Worm (Caenorhabditis elegans): ENCODE data around the gene C25G6.1.
A peak's percentile ranks its signal among the peaks of the same experiment; 100 is the strongest.

The C25G6.1 gene

DNA sequence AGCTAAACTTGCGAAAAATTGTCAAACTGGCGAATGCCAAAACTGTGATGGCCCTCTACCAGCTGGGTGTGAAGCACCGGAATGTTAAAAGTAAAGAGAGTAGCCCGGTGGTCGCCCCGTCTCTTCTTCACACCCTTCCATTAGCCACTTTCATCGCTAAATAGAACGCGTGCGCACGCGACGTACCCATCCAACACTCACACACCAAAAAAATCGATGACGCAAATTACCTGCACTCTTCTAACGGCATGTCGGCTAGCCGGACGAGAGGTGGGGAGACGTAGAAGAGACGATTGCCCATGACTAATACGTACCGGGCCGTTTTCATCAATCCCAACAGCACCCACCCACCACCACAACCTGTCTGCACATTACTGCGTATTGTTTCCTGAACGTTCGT is 26.5 kb upstream of the C25G6.1 start:
- TF ChIP-seq ets-7 (tag; optimal IDR thresholded peaks at IDR 0.05) = no peak
- TF ChIP-seq hmg-4 (GFP tag; optimal IDR thresholded peaks at IDR 0.05) = peak; percentile 30

DNA sequence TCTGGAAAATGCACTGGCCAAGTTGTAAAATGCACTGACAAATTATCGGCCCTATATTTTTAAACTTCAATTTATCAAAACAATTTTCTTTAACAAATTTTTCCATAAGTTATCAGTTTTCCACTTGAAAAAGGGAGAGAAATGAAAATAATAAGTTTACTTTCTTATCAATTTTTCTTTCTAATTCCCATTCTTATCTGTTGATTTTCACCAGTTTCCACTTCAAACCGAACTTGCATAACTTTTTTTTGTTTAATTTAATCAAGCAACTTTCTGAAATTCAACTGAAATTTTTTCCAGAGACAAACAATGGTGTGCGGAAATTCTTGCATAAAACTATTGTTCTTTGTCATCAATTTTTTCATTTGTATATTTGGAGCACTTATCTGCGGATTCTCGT is 25.0 kb upstream of the C25G6.1 start, which contains the start of gene tsp-9:
Gene tsp-9, plus strand, starts transcription at position 301 of the 400 bp plus-strand sequence.
- TF ChIP-seq tra-4 (tag; optimal IDR thresholded peaks at IDR 0.05) (no peak), ama-1 (optimal IDR thresholded peaks at IDR 0.05) (no peak), flt-1 (GFP tag; IDR thresholded peaks at IDR 0.05) (no peak), scrt-1 (GFP tag; IDR thresholded peaks at IDR 0.05) (no peak), pes-1 (GFP tag; IDR thresholded peaks at IDR 0.05) (no peak), B0310.2 (tag; optimal IDR thresholded peaks at IDR 0.05) (no peak), F13C5.2 (tag; optimal IDR thresholded peaks at IDR 0.05) (no peak), ceh-36 (tag; optimal IDR thresholded peaks at IDR 0.05) (no peak), ets-7 (tag; optimal IDR thresholded peaks at IDR 0.05) (no peak), aly-1 (tag; optimal IDR thresholded peaks at IDR 0.05) (no peak)

DNA sequence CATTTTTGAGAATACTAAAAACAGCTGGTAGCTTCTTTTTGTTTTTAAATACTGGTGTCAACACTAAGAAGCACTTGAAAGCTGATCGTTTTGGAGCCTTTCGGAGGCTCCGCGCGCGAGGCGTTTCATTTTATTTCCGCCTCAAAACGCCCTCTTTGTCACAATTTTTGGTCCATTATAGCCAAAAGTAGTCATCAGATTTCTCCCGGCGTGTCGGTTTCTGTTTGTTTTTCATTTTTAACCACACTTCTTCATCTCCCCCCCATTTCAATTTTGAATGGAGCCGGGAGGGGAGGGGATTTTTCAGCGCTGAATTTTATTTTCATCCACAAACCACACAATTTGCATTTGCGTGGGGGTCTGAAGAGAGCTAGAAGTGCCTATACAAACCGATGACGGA is 21.0 kb upstream of the C25G6.1 start, which contains the start of gene C25G6.4:
Gene C25G6.4, minus strand, starts transcription at position 101 of the 400 bp plus-strand sequence.
- TF ChIP-seq sea-1 (GFP tag; conservative IDR thresholded peaks at IDR 0.05) (no peak), pes-1 (GFP tag; IDR thresholded peaks at IDR 0.05) (no peak), ama-1 (optimal IDR thresholded peaks at IDR 0.05) (no peak)

DNA sequence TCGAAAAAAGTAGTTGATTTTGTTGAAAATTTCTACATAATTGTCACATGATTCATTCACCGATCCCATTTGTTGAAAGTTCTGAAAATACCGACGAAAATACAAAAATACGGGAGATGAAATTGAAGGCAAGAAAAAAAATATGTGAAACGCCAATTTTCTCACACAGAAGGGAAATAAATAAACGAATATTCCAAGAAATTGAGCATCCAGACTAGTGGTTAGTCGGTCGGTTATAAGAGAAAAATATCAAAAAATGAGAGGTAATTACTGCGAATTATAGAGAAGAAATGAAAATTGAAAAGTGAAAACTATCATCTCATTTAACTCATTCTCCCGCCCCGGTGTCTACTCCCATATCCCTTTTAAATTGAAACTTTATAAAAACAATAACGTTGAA is 15.2 kb upstream of the C25G6.1 start, which contains the start of gene npr-11:
Gene npr-11, minus strand, starts transcription at position 101 of the 400 bp plus-strand sequence.
- TF ChIP-seq aly-1 (tag; optimal IDR thresholded peaks at IDR 0.05) (no peak), pes-1 (GFP tag; IDR thresholded peaks at IDR 0.05) (no peak), hmbx-1 (tag; optimal IDR thresholded peaks at IDR 0.05) (no peak), hmg-4 (GFP tag; optimal IDR thresholded peaks at IDR 0.05) (no peak), tbx-11 (GFP tag; IDR thresholded peaks at IDR 0.05) (no peak), scrt-1 (GFP tag; IDR thresholded peaks at IDR 0.05) (no peak)

DNA sequence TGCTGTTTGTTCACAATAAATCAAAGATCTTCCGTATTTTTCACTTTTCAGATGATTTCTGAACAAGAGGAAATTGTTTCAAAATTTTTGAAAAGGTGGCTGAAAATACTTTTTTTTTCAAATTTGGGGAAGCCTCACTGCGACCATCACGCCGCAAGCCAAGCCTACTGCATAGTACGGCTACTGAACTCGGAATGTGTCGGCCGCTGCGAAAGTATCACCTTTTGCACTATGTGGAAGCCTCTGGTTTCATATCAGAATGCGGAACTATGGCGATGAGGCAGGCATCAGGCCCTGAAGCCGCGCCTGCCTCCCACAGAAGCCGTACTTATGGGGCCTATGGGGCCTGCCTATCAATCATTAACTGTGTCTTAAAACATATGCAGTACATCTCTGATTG is 13.0 kb upstream of the C25G6.1 start:
- TF ChIP-seq ama-1 (optimal IDR thresholded peaks at IDR 0.05) = no peak
- no peak for TF ChIP-seq sea-1 (GFP tag; conservative IDR thresholded peaks at IDR 0.05)
- TF ChIP-seq hnd-1 (tag; optimal IDR thresholded peaks at IDR 0.05) = no peak
- TF ChIP-seq ceh-36 (tag; optimal IDR thresholded peaks at IDR 0.05) = no peak
- no peak for TF ChIP-seq F13C5.2 (tag; optimal IDR thresholded peaks at IDR 0.05)
- TF ChIP-seq flt-1 (GFP tag; IDR thresholded peaks at IDR 0.05) = no peak
- TF ChIP-seq aly-1 (tag; optimal IDR thresholded peaks at IDR 0.05) = no peak
- TF ChIP-seq ets-7 (tag; optimal IDR thresholded peaks at IDR 0.05) = no peak
- no peak for TF ChIP-seq hmbx-1 (tag; optimal IDR thresholded peaks at IDR 0.05)
- TF ChIP-seq hmg-4 (GFP tag; optimal IDR thresholded peaks at IDR 0.05) = no peak
- no peak for TF ChIP-seq ceh-13 (GFP tag; optimal IDR thresholded peaks at IDR 0.05)
- no peak for TF ChIP-seq tra-4 (tag; optimal IDR thresholded peaks at IDR 0.05)
- TF ChIP-seq pes-1 (GFP tag; IDR thresholded peaks at IDR 0.05) = no peak
- TF ChIP-seq scrt-1 (GFP tag; IDR thresholded peaks at IDR 0.05) = no peak
- TF ChIP-seq tbx-11 (GFP tag; IDR thresholded peaks at IDR 0.05) = no peak
- no peak for TF ChIP-seq B0310.2 (tag; optimal IDR thresholded peaks at IDR 0.05)
- no peak for TF ChIP-seq tbx-37 (GFP tag; conservative IDR thresholded peaks at IDR 0.05)

DNA sequence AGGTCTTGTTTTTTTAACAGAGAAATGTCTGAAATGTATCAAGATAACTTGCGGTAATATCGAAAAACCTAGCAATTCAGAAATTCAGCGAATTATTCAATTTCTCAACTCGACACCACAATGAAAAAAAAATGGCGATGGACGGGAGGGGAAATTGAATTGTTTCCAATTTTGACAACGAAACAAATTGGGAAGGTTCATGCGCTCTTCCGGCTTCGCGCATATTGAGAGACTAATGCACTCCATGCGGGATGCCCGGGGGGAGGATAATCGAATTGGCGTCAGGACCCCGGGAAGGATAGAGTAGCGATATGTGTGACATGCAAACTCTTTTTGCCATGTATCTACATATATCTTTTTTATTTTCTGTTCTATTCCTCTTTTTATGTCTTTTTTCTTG is 5.4 kb upstream of the C25G6.1 start:
- TF ChIP-seq aly-1 (tag; optimal IDR thresholded peaks at IDR 0.05) = no peak
- TF ChIP-seq tra-4 (tag; optimal IDR thresholded peaks at IDR 0.05) = no peak
- no peak for TF ChIP-seq pes-1 (GFP tag; IDR thresholded peaks at IDR 0.05)
- TF ChIP-seq flt-1 (GFP tag; IDR thresholded peaks at IDR 0.05) = no peak

DNA sequence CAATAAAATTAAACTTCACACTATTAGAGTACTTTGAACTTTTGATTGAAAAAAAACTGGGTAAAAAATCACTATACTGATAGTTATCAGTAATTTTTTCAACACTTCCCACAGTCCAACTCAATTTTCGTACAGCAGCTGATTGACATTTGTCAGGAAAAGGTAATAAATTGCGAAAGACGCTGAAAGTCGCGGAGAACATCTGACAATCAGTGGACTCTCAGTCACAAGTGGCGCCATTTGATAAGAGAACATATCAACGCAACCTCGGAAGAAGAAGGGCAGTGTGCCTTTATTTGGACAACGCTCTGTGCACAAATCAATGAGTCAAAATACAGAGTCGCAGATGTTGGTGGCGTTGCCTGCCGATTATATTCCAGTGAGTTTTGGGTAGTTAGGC is 1.8 kb downstream of the C25G6.1 start, which contains the start of gene C52B11.5:
Gene C52B11.5, plus strand, starts transcription at position 250 of the 400 bp plus-strand sequence.
- TF ChIP-seq hnd-1 (tag; optimal IDR thresholded peaks at IDR 0.05) = no peak
- no peak for TF ChIP-seq sea-1 (GFP tag; conservative IDR thresholded peaks at IDR 0.05)
- TF ChIP-seq F13C5.2 (tag; optimal IDR thresholded peaks at IDR 0.05) = no peak

DNA sequence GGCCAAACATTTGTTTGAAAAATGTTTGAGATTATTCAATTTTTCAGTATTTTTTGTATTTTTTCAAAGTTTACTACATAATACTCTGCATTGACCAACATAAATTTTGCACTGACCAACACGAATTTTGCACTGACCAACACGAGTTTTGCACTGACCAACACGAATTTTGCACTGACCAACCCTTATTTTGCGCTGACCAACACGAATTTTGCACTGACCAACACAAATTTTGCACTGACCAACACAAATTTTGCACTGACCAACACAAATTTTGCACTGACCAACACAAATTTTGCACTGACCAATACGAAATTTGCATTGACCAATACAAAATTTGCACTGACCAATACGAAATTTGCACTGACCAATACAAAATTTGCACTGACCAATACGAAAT is 22.2 kb downstream of the C25G6.1 start:
- TF ChIP-seq ceh-36 (tag; optimal IDR thresholded peaks at IDR 0.05) (no peak), tra-4 (tag; optimal IDR thresholded peaks at IDR 0.05) (no peak), hmbx-1 (tag; optimal IDR thresholded peaks at IDR 0.05) (no peak), F13C5.2 (tag; optimal IDR thresholded peaks at IDR 0.05) (no peak), ama-1 (optimal IDR thresholded peaks at IDR 0.05) (no peak), flt-1 (GFP tag; IDR thresholded peaks at IDR 0.05) (no peak), scrt-1 (GFP tag; IDR thresholded peaks at IDR 0.05) (no peak), sea-1 (GFP tag; conservative IDR thresholded peaks at IDR 0.05) (no peak), B0310.2 (tag; optimal IDR thresholded peaks at IDR 0.05) (no peak), tbx-37 (GFP tag; conservative IDR thresholded peaks at IDR 0.05) (no peak), pes-1 (GFP tag; IDR thresholded peaks at IDR 0.05) (no peak), tbx-11 (GFP tag; IDR thresholded peaks at IDR 0.05) (no peak), hmg-4 (GFP tag; optimal IDR thresholded peaks at IDR 0.05) (no peak), ets-7 (tag; optimal IDR thresholded peaks at IDR 0.05) (no peak), hnd-1 (tag; optimal IDR thresholded peaks at IDR 0.05) (no peak), ceh-13 (GFP tag; optimal IDR thresholded peaks at IDR 0.05) (no peak), aly-1 (tag; optimal IDR thresholded peaks at IDR 0.05) (no peak)

DNA sequence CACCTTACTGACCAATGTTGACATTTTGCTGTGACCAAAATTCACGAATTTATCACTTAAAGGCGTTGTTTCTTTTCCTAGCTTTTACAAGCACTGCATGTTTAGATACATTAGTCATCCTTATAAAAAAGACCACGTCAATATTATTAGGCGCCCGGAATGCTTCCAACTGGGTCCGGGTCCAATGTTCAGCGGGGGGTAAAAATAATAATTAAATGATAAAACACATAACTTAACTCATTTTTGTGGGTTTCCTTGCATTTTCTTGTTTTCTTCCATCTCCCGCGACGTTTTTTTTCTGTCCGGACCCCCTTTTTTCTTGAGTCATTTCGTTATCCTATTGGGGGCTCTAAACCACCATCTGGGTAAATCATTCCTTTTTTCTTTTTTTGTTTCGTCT is 22.8 kb downstream of the C25G6.1 start:
- no peak for TF ChIP-seq aly-1 (tag; optimal IDR thresholded peaks at IDR 0.05)
- no peak for TF ChIP-seq ets-7 (tag; optimal IDR thresholded peaks at IDR 0.05)
- no peak for TF ChIP-seq ama-1 (optimal IDR thresholded peaks at IDR 0.05)
- no peak for TF ChIP-seq tbx-37 (GFP tag; conservative IDR thresholded peaks at IDR 0.05)
- no peak for TF ChIP-seq hmg-4 (GFP tag; optimal IDR thresholded peaks at IDR 0.05)
- no peak for TF ChIP-seq pes-1 (GFP tag; IDR thresholded peaks at IDR 0.05)

Measured in whole organism, early embryonic.